Worm (Caenorhabditis elegans) whole organism, late embryonic: ENCODE measurements around the gene clec-58.

Experiments used
- C08G9.2 ChIP-seq: sonication (generic microtip); optimal IDR thresholded peaks from 2 replicates; lab custom pipeline; 2016; ENCODE audit warnings: mild to moderate bottlenecking, missing genetic modification characterization, moderate library complexity, missing compliant biosample characterization
- K02D7.2 ChIP-seq: sonication (generic microtip); optimal IDR thresholded peaks from 2 replicates; lab custom pipeline; 2017; ENCODE audit warnings: mild to moderate bottlenecking, missing genetic modification characterization, missing compliant biosample characterization
- K09A11.1 ChIP-seq: sonication (generic microtip); optimal IDR thresholded peaks from 2 replicates; lab custom pipeline; 2017; ENCODE audit warnings: antibody characterized with exemption, mild to moderate bottlenecking, missing genetic modification characterization, missing compliant biosample characterization; ENCODE audit not compliant: insufficient read depth
- T23F11.4 ChIP-seq: fragments of 200-800 bp; sonication (Bioruptor generic); optimal IDR thresholded peaks from 2 replicates; lab custom pipeline; 2018; ENCODE audit warnings: mild to moderate bottlenecking, missing genetic modification characterization, missing compliant biosample characterization
- ama-1 ChIP-seq: fragments of 150-350 bp; optimal IDR thresholded peaks from 2 replicates; lab custom pipeline; 2014
- ceh-18 ChIP-seq: sonication (generic microtip); optimal IDR thresholded peaks from 2 replicates; lab custom pipeline; 2016; ENCODE audit warnings: missing genetic modification characterization, missing compliant biosample characterization
- ceh-22 ChIP-seq: sonication (generic microtip); optimal IDR thresholded peaks from 2 replicates; lab custom pipeline; 2017; ENCODE audit warnings: missing biosample characterization, missing genetic modification characterization
- ceh-24 ChIP-seq: sonication (generic microtip); optimal IDR thresholded peaks from 2 replicates; lab custom pipeline; 2016; ENCODE audit warnings: mild to moderate bottlenecking, missing genetic modification characterization, missing compliant biosample characterization
- ceh-34 ChIP-seq: sonication (generic microtip); optimal IDR thresholded peaks from 2 replicates; lab custom pipeline; 2016; ENCODE audit warnings: mild to moderate bottlenecking, missing genetic modification characterization, missing compliant biosample characterization
- ceh-45 ChIP-seq: fragments of 200-800 bp; sonication (Bioruptor generic); IDR thresholded peaks from 2 replicates; pipeline ENCODE4 v1.3.6; 2022; ENCODE audit warnings: missing genetic modification reagents, missing genetic modification characterization, missing compliant biosample characterization
- ceh-48 ChIP-seq: sonication (generic microtip); optimal IDR thresholded peaks from 2 replicates; lab custom pipeline; 2016; ENCODE audit warnings: missing genetic modification characterization, inconsistent platforms, missing compliant biosample characterization
- ceh-6 ChIP-seq: fragments of 200-800 bp; sonication (Bioruptor generic); optimal IDR thresholded peaks from 2 replicates; lab custom pipeline; 2018; ENCODE audit warnings: mild to moderate bottlenecking, missing genetic modification characterization, missing compliant biosample characterization
- ceh-9 ChIP-seq: sonication (generic microtip); optimal IDR thresholded peaks from 2 replicates; lab custom pipeline; 2016; ENCODE audit warnings: mild to moderate bottlenecking, missing genetic modification characterization, inconsistent platforms, missing compliant biosample characterization
- dve-1 ChIP-seq: sonication (generic microtip); optimal IDR thresholded peaks from 2 replicates; lab custom pipeline; 2017; ENCODE audit warnings: antibody characterized with exemption, mild to moderate bottlenecking, missing genetic modification characterization, missing compliant biosample characterization
- elt-2 ChIP-seq: sonication (generic microtip); optimal IDR thresholded peaks from 2 replicates; lab custom pipeline; 2016; ENCODE audit warnings: missing genetic modification reagents, missing genetic modification characterization, missing compliant biosample characterization
- elt-4 ChIP-seq: sonication (generic microtip); optimal IDR thresholded peaks from 2 replicates; lab custom pipeline; 2016; ENCODE audit warnings: missing genetic modification characterization, missing compliant biosample characterization
- ets-4 ChIP-seq: sonication (generic microtip); optimal IDR thresholded peaks from 2 replicates; lab custom pipeline; 2016; ENCODE audit warnings: missing genetic modification characterization, missing compliant biosample characterization
- fax-1 ChIP-seq: sonication (generic microtip); optimal IDR thresholded peaks from 2 replicates; lab custom pipeline; 2016; ENCODE audit warnings: missing genotype, missing genetic modification characterization, missing compliant biosample characterization
- fkh-10 ChIP-seq: fragments of 150-350 bp; optimal IDR thresholded peaks from 2 replicates; lab custom pipeline; 2014; ENCODE audit warnings: missing biosample characterization, missing genetic modification reagents, missing genetic modification characterization
- gmeb-2 ChIP-seq: sonication (generic microtip); optimal IDR thresholded peaks from 2 replicates; lab custom pipeline; 2016; ENCODE audit warnings: missing genetic modification characterization, inconsistent platforms, missing compliant biosample characterization
- hlh-13 ChIP-seq: fragments of 200-800 bp; sonication (Bioruptor generic); optimal IDR thresholded peaks from 2 replicates; lab custom pipeline; 2018; ENCODE audit warnings: mild to moderate bottlenecking, missing genetic modification characterization, missing compliant biosample characterization
- hlh-30 ChIP-seq: sonication (generic microtip); optimal IDR thresholded peaks from 2 replicates; lab custom pipeline; 2017; ENCODE audit warnings: antibody characterized with exemption, missing genetic modification characterization, missing compliant biosample characterization; ENCODE audit not compliant: insufficient read depth
- hlh-6 ChIP-seq: sonication (generic microtip); optimal IDR thresholded peaks from 2 replicates; lab custom pipeline; 2016; ENCODE audit warnings: missing genotype, missing genetic modification characterization, missing compliant biosample characterization
- lim-6 ChIP-seq: sonication (generic microtip); optimal IDR thresholded peaks from 2 replicates; lab custom pipeline; 2016; ENCODE audit warnings: missing genetic modification characterization, missing compliant biosample characterization
- lin-11 ChIP-seq: fragments of 200-800 bp; sonication (Bioruptor generic); optimal IDR thresholded peaks from 2 replicates; lab custom pipeline; 2018; ENCODE audit warnings: mild to moderate bottlenecking, missing genetic modification characterization, missing compliant biosample characterization
- madf-2 ChIP-seq: sonication (generic microtip); optimal IDR thresholded peaks from 2 replicates; lab custom pipeline; 2017; ENCODE audit warnings: missing genetic modification characterization, missing compliant biosample characterization
- mec-3 ChIP-seq: sonication (generic microtip); optimal IDR thresholded peaks from 2 replicates; lab custom pipeline; 2016; ENCODE audit warnings: borderline replicate concordance, missing genetic modification characterization, missing compliant biosample characterization
- nhr-11 ChIP-seq: fragments of 150-350 bp; optimal IDR thresholded peaks from 2 replicates; lab custom pipeline; 2014; ENCODE audit warnings: missing biosample characterization, missing genetic modification characterization
- nhr-232 ChIP-seq: sonication (generic microtip); optimal IDR thresholded peaks from 2 replicates; lab custom pipeline; 2016; ENCODE audit warnings: missing genetic modification characterization, missing compliant biosample characterization
- npax-4 ChIP-seq: sonication (generic microtip); optimal IDR thresholded peaks from 2 replicates; lab custom pipeline; 2016; ENCODE audit warnings: missing genetic modification characterization, missing compliant biosample characterization
- odd-2 ChIP-seq: sonication (generic microtip); optimal IDR thresholded peaks from 2 replicates; lab custom pipeline; 2017; ENCODE audit warnings: antibody characterized with exemption, mild to moderate bottlenecking, missing genetic modification characterization, missing compliant biosample characterization
- pag-3 ChIP-seq: sonication (generic microtip); optimal IDR thresholded peaks from 2 replicates; lab custom pipeline; 2016; ENCODE audit warnings: missing compliant biosample characterization, missing genetic modification characterization, borderline replicate concordance
- pat-9 ChIP-seq: fragments of 200-800 bp; sonication (Bioruptor generic); optimal IDR thresholded peaks from 2 replicates; lab custom pipeline; 2018; ENCODE audit warnings: mild to moderate bottlenecking, missing genetic modification characterization, moderate library complexity, missing compliant biosample characterization
- pax-1 ChIP-seq: fragments of 150-350 bp; optimal IDR thresholded peaks from 2 replicates; lab custom pipeline; 2014; ENCODE audit warnings: missing biosample characterization, missing genetic modification characterization
- pha-2 ChIP-seq: sonication (generic microtip); optimal IDR thresholded peaks from 2 replicates; lab custom pipeline; 2017; ENCODE audit warnings: mild to moderate bottlenecking, missing genetic modification characterization, missing compliant biosample characterization
- pqm-1 ChIP-seq: sonication (generic microtip); optimal IDR thresholded peaks from 2 replicates; lab custom pipeline; 2016; ENCODE audit warnings: missing genetic modification characterization, missing compliant biosample characterization
- pros-1 ChIP-seq: fragments of 150-350 bp; optimal IDR thresholded peaks from 2 replicates; lab custom pipeline; 2014; ENCODE audit warnings: missing biosample characterization, missing genetic modification reagents, missing genetic modification characterization
- ref-2 ChIP-seq: sonication (generic microtip); optimal IDR thresholded peaks from 2 replicates; lab custom pipeline; 2016; ENCODE audit warnings: missing genetic modification characterization, missing compliant biosample characterization
- rnt-1 ChIP-seq: sonication (generic microtip); optimal IDR thresholded peaks from 2 replicates; lab custom pipeline; 2016; ENCODE audit warnings: missing genetic modification characterization, missing compliant biosample characterization
- syd-9 ChIP-seq: sonication (generic microtip); optimal IDR thresholded peaks from 2 replicates; lab custom pipeline; 2016; ENCODE audit warnings: mild to moderate bottlenecking, missing genetic modification characterization, moderate library complexity, missing compliant biosample characterization
- tbx-7 ChIP-seq: sonication (generic microtip); optimal IDR thresholded peaks from 2 replicates; lab custom pipeline; 2016; ENCODE audit warnings: missing genotype, missing genetic modification characterization, missing compliant biosample characterization
- ttx-3 ChIP-seq: sonication (generic microtip); optimal IDR thresholded peaks from 2 replicates; lab custom pipeline; 2016; ENCODE audit warnings: missing genetic modification reagents, missing genetic modification characterization, missing compliant biosample characterization
- unc-42 ChIP-seq: sonication (generic microtip); optimal IDR thresholded peaks from 2 replicates; lab custom pipeline; 2016; ENCODE audit warnings: missing genotype, missing genetic modification characterization, missing compliant biosample characterization
- unc-55 ChIP-seq: sonication (generic microtip); optimal IDR thresholded peaks from 2 replicates; lab custom pipeline; 2017; ENCODE audit warnings: missing biosample characterization, missing genetic modification reagents, missing genetic modification characterization
- zip-5 ChIP-seq: sonication (generic microtip); optimal IDR thresholded peaks from 2 replicates; lab custom pipeline; 2016; ENCODE audit warnings: missing genetic modification characterization, missing compliant biosample characterization
- ztf-16 ChIP-seq: sonication (generic microtip); optimal IDR thresholded peaks from 2 replicates; lab custom pipeline; 2017; ENCODE audit warnings: missing genetic modification characterization, missing compliant biosample characterization

Gene clec-58

DNA sequence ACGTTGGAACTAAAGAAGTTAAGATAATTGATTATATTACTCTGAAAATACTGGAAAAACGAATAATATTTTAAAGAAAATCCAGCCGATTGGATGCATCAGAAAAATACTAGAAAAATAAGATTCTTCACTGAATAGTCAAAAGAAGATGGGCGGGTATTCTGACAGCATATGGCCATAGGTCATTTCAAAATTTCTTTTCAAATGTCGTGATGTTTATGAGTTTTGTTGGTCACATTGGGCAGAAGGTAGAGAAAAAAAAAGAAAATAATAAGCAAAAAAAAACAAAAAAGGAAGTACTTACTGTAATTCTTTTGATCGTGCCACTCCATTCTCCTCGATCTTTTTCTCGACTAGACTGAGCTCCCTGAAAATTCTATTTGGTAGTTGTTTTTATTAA, 47.6 kb upstream of the clec-58 start, which contains the start of gene F59B10.5:
Gene F59B10.5, minus strand, starts transcription at position 101 of the 400 bp plus-strand sequence.
- no peak for TF ChIP-seq pag-3
- TF ChIP-seq T23F11.4 (GFP tag; lab: Kevin White, UChicago) = no peak
- TF ChIP-seq ceh-48 (tag; lab: Kevin White, UChicago) = no peak
- no peak for TF ChIP-seq unc-55 (GFP tag; lab: Kevin White, UChicago)
- TF ChIP-seq fax-1 = no peak
- no peak for TF ChIP-seq ceh-34 (tag; lab: Kevin White, UChicago)
- TF ChIP-seq nhr-232 (tag; lab: Kevin White, UChicago) = no peak
- TF ChIP-seq C08G9.2 = no peak
- TF ChIP-seq syd-9 (tag; lab: Kevin White, UChicago) = no peak
- no peak for TF ChIP-seq dve-1 (tag; lab: Kevin White, UChicago)
- no peak for TF ChIP-seq zip-5 (tag; lab: Kevin White, UChicago)
- no peak for TF ChIP-seq hlh-13 (GFP tag; lab: Kevin White, UChicago)
- TF ChIP-seq odd-2 (tag; lab: Kevin White, UChicago) = no peak
- TF ChIP-seq pax-1 = no peak
- TF ChIP-seq rnt-1 (tag; lab: Kevin White, UChicago) = no peak
- TF ChIP-seq pqm-1 (tag; lab: Kevin White, UChicago) = no peak
- TF ChIP-seq pros-1 (tag; lab: Kevin White, UChicago) = no peak
- TF ChIP-seq pha-2 (tag; lab: Kevin White, UChicago) = no peak
- no peak for TF ChIP-seq hlh-30 (tag; lab: Kevin White, UChicago)
- no peak for TF ChIP-seq ceh-45 (GFP tag; lab: Robert Waterston, UW)
- TF ChIP-seq, all 69 proteins: peak for 0

DNA sequence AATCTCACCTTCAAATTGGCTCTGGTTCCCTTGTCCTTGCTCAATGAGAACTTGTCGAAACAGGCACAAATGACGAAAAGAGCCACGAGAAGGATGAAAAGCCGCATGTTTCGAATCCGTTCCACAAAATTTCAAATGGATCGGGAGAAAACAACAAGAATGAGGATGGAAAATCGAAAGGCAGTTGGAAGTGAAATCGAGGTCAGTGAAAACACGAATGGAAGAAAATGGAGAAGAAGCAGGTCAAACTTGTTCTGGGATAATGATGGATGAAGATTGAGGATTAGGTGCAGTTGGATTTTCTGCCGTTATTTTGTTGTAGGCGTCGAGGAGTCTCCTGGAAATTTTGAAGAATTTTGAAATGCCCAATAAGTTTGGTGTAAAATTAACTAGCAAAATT, 47.1 kb upstream of the clec-58 start:
- TF ChIP-seq tbx-7 (tag; lab: Kevin White, UChicago) (no peak), ceh-9 (tag; lab: Kevin White, UChicago) (no peak), ceh-22 (tag; lab: Kevin White, UChicago) (no peak), fkh-10 (GFP tag; lab: Kevin White, UChicago) (no peak), ttx-3 (no peak), ceh-34 (tag; lab: Kevin White, UChicago) (no peak), nhr-232 (tag; lab: Kevin White, UChicago) (no peak), odd-2 (tag; lab: Kevin White, UChicago) (no peak), K02D7.2 (tag; lab: Kevin White, UChicago) (no peak), madf-2 (no peak), ztf-16 (no peak), rnt-1 (tag; lab: Kevin White, UChicago) (no peak)

ce11 chrII:10519863-10520262, 43.9 kb upstream of the clec-58 start:
- no peak for TF ChIP-seq lin-11 (tag; lab: Kevin White, UChicago)
- TF ChIP-seq ceh-6 (GFP tag; lab: Kevin White, UChicago) = no peak
- no peak for TF ChIP-seq elt-4
- no peak for TF ChIP-seq ceh-24 (tag; lab: Kevin White, UChicago)
- no peak for TF ChIP-seq pat-9 (tag; lab: Kevin White, UChicago)
- no peak for TF ChIP-seq ceh-48 (tag; lab: Kevin White, UChicago)
- no peak for TF ChIP-seq hlh-6 (tag; lab: Kevin White, UChicago)
- TF ChIP-seq npax-4 (tag; lab: Kevin White, UChicago) = no peak
- no peak for TF ChIP-seq gmeb-2 (tag; lab: Kevin White, UChicago)
- TF ChIP-seq T23F11.4 (GFP tag; lab: Kevin White, UChicago) = no peak
- TF ChIP-seq syd-9 (tag; lab: Kevin White, UChicago) = no peak
- no peak for TF ChIP-seq lim-6 (tag; lab: Kevin White, UChicago)
- TF ChIP-seq ceh-22 (tag; lab: Kevin White, UChicago) = no peak

DNA sequence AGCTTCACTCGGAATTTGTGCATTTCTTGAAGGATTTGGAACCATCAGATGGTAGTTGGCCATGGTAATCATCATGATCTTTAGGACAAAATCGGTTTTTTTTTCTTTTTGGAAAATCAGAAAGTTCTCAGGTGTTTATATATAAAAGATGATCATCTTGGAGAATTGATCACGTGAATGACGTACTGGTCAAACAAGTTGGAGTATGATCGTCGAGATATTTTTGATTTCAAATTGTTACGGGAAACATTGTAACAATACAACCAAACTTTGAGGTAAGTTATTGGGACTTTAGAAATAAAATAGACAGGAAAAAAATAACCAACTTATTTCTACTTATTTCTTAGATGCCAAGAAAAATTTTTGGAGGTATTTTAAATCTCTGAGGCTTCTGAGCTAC, 43.1 kb upstream of the clec-58 start, which contains the start of gene F59B10.4:
Gene F59B10.4, minus strand, starts transcription at position 101 of the 400 bp plus-strand sequence.
- TF ChIP-seq mec-3 (tag; lab: Kevin White, UChicago) = no peak
- no peak for TF ChIP-seq K02D7.2 (tag; lab: Kevin White, UChicago)
- no peak for TF ChIP-seq elt-2 (tag; lab: Kevin White, UChicago)
- TF ChIP-seq odd-2 (tag; lab: Kevin White, UChicago) = no peak
- TF ChIP-seq unc-42 = no peak
- TF ChIP-seq ama-1 (lab: Kevin White, UChicago) = no peak
- no peak for TF ChIP-seq ceh-18 (tag; lab: Kevin White, UChicago)
- TF ChIP-seq ceh-24 (tag; lab: Kevin White, UChicago) = no peak
- no peak for TF ChIP-seq K09A11.1 (tag; lab: Kevin White, UChicago)
- TF ChIP-seq ets-4 (tag; lab: Kevin White, UChicago) = no peak
- no peak for TF ChIP-seq nhr-11 (tag; lab: Kevin White, UChicago)
- TF ChIP-seq lim-6 (tag; lab: Kevin White, UChicago) = no peak
- TF ChIP-seq nhr-232 (tag; lab: Kevin White, UChicago) = no peak
- TF ChIP-seq fax-1 = no peak
- TF ChIP-seq lin-11 (tag; lab: Kevin White, UChicago) = no peak
- no peak for TF ChIP-seq ref-2 (tag; lab: Kevin White, UChicago)
- no peak for TF ChIP-seq pax-1
- TF ChIP-seq zip-5 (tag; lab: Kevin White, UChicago) = no peak
